Worm (Caenorhabditis elegans): Measurements from ENCODE around the gene K02E11.5.

The K02E11.5 gene

DNA sequence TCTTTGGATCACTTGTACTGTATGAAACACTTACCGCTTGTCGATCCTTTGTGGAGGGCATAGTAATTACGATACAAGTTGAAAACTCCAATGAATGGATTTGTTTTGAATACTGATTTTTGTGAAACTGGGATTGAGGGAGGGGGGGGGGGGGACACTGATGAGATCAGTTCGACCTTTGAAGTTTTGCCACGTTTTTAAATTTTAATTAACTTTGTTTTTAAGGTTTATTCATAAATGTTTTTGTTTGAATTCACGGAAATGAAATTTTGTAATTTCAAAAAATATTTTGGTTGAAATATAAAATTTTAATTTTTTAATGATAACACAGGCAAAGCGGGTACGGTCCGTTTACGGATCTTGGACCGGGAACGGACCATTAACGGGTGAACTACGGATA, 16.2 kb upstream of the K02E11.5 start, which contains the start of gene ent-3:
Gene ent-3 (minus strand): TSS at position 101 of the 400 bp plus-strand sequence.
- TF ChIP-seq sma-3 (GFP tag; optimal IDR thresholded peaks at IDR 0.05) (no peak), unc-39 (tag; optimal IDR thresholded peaks at IDR 0.05) (no peak)

DNA sequence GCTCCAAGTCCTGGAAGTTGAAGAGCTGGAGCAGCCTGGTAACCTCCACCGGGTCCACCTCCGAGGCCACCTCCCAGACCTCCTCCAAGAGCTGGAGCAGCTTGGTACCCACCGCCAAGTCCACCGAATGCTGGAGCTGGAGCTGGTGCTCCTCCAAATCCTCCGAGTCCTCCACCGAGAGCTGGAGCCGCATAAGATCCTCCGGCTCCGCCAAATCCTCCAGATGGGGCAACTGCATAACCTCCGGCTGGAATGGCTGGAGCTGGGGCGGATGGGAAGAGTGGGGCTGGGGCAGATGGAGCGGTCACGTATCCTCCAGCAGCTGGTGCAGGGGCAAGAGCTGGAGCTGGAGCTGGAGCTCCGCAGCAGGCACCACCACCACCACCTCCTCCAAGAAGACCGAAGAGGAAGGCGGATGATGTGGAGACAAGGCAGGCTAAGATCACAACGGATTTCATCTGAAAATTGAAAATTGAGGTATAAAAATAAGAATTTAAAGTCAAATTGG, 11.4 kb upstream of the K02E11.5 start, which contains the start of gene K02E11.10:
Gene K02E11.10 (minus strand): TSS at position 458 of the 508 bp plus-strand sequence.
- peak; percentile 2 for TF ChIP-seq Y55F3AM.14 (GFP tag; optimal IDR thresholded peaks at IDR 0.05)
- no peak for TF ChIP-seq C34F6.9 (tag; optimal IDR thresholded peaks at IDR 0.05)

DNA sequence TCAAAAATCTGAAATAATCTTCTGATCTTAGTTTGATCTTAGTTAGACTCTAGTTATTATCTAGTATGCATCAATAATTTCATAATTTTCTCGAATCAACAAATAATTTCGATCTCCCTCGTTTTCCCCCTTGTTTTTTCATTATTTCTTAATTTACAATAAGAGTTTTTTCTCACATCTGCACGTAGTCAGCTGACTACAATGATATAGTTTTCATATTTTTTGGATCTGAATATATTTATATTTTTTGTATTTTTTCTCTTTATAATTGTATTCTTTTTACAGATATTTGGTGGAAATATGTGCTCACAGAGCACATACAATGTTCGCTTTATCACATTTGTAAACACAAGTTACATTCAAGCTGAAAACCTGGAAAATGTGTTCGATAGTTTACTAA, 8.2 kb upstream of the K02E11.5 start, which contains the start of gene sre-7:
Gene sre-7 (plus strand): TSS at position 301 of the 400 bp plus-strand sequence.
- TF ChIP-seq elt-3 (tag; optimal IDR thresholded peaks at IDR 0.05): no peak
- no peak for TF ChIP-seq sem-4 (tag; optimal IDR thresholded peaks at IDR 0.05)
- TF ChIP-seq nhr-21 (tag; optimal IDR thresholded peaks at IDR 0.05): no peak
- TF ChIP-seq unc-55 (GFP tag; optimal IDR thresholded peaks at IDR 0.05): no peak
- TF ChIP-seq lin-11 (tag; optimal IDR thresholded peaks at IDR 0.05): no peak
- no peak for TF ChIP-seq blmp-1 (tag; optimal IDR thresholded peaks at IDR 0.05; ENCODE audit: insufficient read depth)
- no peak for TF ChIP-seq nhr-25 (tag; optimal IDR thresholded peaks at IDR 0.05)
- no peak for TF ChIP-seq skn-1 (tag; optimal IDR thresholded peaks at IDR 0.05)
- TF ChIP-seq nhr-6 (tag; optimal IDR thresholded peaks at IDR 0.05): no peak
- no peak for TF ChIP-seq unc-62 (GFP tag; optimal IDR thresholded peaks at IDR 0.05)

DNA sequence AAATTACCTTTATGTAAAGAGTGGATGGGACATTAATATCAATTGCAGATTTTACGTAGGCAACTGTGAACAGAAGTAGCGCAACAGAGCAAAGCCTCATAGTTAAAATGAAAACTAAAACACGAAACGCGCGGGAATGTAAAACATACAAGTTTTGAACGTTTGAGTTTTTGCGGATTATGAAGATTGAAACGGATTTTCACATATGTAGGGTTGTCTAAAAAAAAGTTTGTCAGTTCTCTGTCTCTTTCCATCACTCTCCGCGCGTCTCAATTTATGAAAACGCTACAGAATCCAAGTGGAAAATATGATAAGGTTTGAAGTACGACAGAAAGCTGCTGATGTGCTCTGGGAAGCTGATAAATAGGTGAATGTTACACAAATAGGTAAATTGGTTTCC, 5.4 kb upstream of the K02E11.5 start, which contains the start of gene K02E11.3:
Gene K02E11.3 (minus strand): TSS at position 101 of the 400 bp plus-strand sequence.
- TF ChIP-seq ztf-11 (tag; optimal IDR thresholded peaks at IDR 0.05) (no peak), nhr-237 (tag; optimal IDR thresholded peaks at IDR 0.05) (no peak), ztf-4 (tag; optimal IDR thresholded peaks at IDR 0.05) (no peak), nhr-12 (tag; optimal IDR thresholded peaks at IDR 0.05) (no peak), ceh-82 (tag; optimal IDR thresholded peaks at IDR 0.05) (no peak), ama-1 (optimal IDR thresholded peaks at IDR 0.05) (no peak), nhr-6 (tag; optimal IDR thresholded peaks at IDR 0.05) (no peak), snpc-4 (tag; optimal IDR thresholded peaks at IDR 0.05) (no peak), aly-2 (tag; optimal IDR thresholded peaks at IDR 0.05) (no peak)

DNA sequence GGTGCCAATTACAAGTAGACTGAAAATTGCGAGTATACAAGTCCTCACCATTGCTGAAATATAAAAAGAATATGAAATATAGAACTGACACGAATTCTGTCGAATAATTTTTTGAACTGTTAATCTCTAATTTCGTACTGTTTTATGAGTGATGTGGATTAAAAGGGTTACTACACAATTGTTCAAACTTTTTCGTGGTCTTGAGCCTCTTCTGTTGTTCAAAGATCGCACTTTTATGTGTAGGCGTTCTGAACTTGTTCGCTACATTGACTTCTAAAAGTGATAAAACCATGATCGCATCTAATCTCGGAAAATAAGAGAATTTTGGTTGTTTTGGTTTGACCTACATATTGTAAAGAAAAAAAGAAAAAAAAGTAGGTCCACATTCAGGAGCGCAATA, 4.1 kb upstream of the K02E11.5 start, which contains the start of gene K02E11.4:
Gene K02E11.4 (minus strand): TSS at position 101 of the 400 bp plus-strand sequence.
- TF ChIP-seq unc-55 (GFP tag; optimal IDR thresholded peaks at IDR 0.05): no peak

DNA sequence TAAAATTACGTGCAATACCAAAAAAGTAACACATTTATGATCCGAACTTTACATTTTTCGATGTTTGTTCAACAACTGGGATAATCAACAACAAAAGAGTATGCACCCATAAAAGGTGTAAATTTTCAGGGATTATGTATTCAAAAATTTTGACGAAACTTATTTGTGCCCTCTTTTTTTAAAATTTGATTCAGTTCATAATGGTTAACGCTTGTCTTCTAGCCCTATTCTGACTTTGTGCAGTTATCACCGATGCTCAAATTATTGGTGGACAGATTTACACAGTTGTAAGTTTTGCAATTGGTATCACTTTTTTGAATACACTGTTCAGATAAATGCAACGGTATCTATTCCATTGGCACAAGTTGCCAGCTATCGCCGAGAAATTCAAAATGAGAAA, 3.5 kb upstream of the K02E11.5 start, which contains the start of gene K02E11.6:
Gene K02E11.6 (plus strand): TSS at position 149 of the 400 bp plus-strand sequence.
- TF ChIP-seq snpc-4 (tag; optimal IDR thresholded peaks at IDR 0.05) (no peak), lsy-2 (tag; optimal IDR thresholded peaks at IDR 0.05) (no peak), ceh-82 (tag; optimal IDR thresholded peaks at IDR 0.05) (no peak)

DNA sequence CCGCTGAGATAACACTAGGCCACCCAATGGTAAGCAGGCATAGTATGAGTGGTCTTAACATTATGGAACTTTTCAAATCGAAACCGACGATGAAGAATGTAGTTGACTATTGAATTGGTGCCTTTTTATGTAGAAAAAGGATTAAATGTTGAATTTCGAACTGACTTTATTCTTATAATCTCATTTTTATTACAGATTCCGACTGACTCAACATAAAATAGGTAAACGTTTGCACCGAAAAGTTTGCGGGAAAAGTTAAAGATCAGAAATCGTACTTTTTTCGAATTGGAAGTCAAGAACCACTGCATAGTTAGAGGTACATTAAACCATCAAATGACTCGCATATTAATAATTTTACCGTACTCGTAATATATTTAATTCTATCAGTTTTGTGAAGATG, 2.1 kb downstream of the K02E11.5 start, which contains the start of gene K02E11.7:
Gene K02E11.7 (minus strand): TSS at position 101 of the 400 bp plus-strand sequence.
- TF ChIP-seq nhr-23 (tag; optimal IDR thresholded peaks at IDR 0.05) (no peak), F13H6.1 (tag; optimal IDR thresholded peaks at IDR 0.05) (no peak), snpc-4 (tag; optimal IDR thresholded peaks at IDR 0.05) (no peak), mab-5 (tag; optimal IDR thresholded peaks at IDR 0.05) (no peak), nhr-10 (tag; optimal IDR thresholded peaks at IDR 0.05) (no peak), nhr-77 (tag; optimal IDR thresholded peaks at IDR 0.05) (no peak), Y55F3AM.14 (GFP tag; optimal IDR thresholded peaks at IDR 0.05) (no peak), peb-1 (tag; optimal IDR thresholded peaks at IDR 0.05) (no peak), nhr-25 (tag; optimal IDR thresholded peaks at IDR 0.05) (no peak), sma-3 (GFP tag; optimal IDR thresholded peaks at IDR 0.05) (no peak), skn-1 (tag; optimal IDR thresholded peaks at IDR 0.05) (no peak), nhr-12 (tag; optimal IDR thresholded peaks at IDR 0.05) (no peak), aly-2 (tag; optimal IDR thresholded peaks at IDR 0.05) (no peak), mbf-1 (tag; optimal IDR thresholded peaks at IDR 0.05) (no peak), unc-62 (GFP tag; optimal IDR thresholded peaks at IDR 0.05) (no peak), nhr-21 (tag; optimal IDR thresholded peaks at IDR 0.05) (no peak), ZK546.5 (tag; optimal IDR thresholded peaks at IDR 0.05) (no peak)

All from whole organism, L2 larva.